Fruit fly (Drosophila melanogaster) whole organism, embryonic: ENCODE results near the gene Mtpalpha.

ENCODE experiments used
- Asciz ChIP-seq: fragments of 200-800 bp; sonication (Bioruptor generic); optimal IDR thresholded peaks from 2 replicates; lab custom pipeline; 2017; ENCODE audit warnings: missing biosample characterization, mild to moderate bottlenecking, missing genetic modification characterization, missing genetic modification reagents
- Blimp-1 ChIP-seq: fragments of 200-800 bp; sonication (Bioruptor generic); optimal IDR thresholded peaks from 3 replicates; lab custom pipeline; 2018; ENCODE audit warnings: missing biosample characterization, missing genetic modification characterization, mild to moderate bottlenecking, moderate library complexity, missing genetic modification reagents
- CG10366 ChIP-seq: fragments of 200-800 bp; sonication (Bioruptor generic); IDR thresholded peaks from 2 replicates; pipeline ENCODE4 v1.3.6; 2022; ENCODE audit warnings: missing biosample characterization, missing genetic modification characterization
- CG10431 ChIP-seq: fragments of 200-800 bp; sonication (Bioruptor generic); optimal IDR thresholded peaks from 3 replicates; lab custom pipeline; 2018; ENCODE audit warnings: missing biosample characterization, mild to moderate bottlenecking, missing genetic modification characterization
- CG13123 ChIP-seq: fragments of 200-800 bp; sonication (Bioruptor generic); optimal IDR thresholded peaks from 2 replicates; lab custom pipeline; 2016; ENCODE audit warnings: missing biosample characterization, missing genetic modification characterization
- CG13287 ChIP-seq: fragments of 200-800 bp; sonication (Bioruptor generic); IDR thresholded peaks from 2 replicates; pipeline ENCODE4 v1.3.6; 2022; ENCODE audit warnings: missing biosample characterization, missing genetic modification characterization; ENCODE audit not compliant: partially characterized antibody
- CG13775 ChIP-seq: fragments of 200-800 bp; sonication (Bioruptor generic); optimal IDR thresholded peaks from 3 replicates; lab custom pipeline; 2017; ENCODE audit warnings: missing biosample characterization, mild to moderate bottlenecking, missing genetic modification characterization
- CG14860 ChIP-seq: fragments of 200-800 bp; sonication (Bioruptor generic); IDR thresholded peaks from 3 replicates; pipeline ENCODE4 v1.3.6; 2022; ENCODE audit warnings: missing biosample characterization, missing genetic modification characterization; ENCODE audit not compliant: partially characterized antibody
- CG15696 ChIP-seq: fragments of 200-800 bp; sonication (Bioruptor generic); optimal IDR thresholded peaks from 2 replicates; lab custom pipeline; 2019; ENCODE audit warnings: missing biosample characterization, mild to moderate bottlenecking, missing genetic modification characterization, moderate library complexity
- CG17361 ChIP-seq: fragments of 200-800 bp; sonication (Bioruptor generic); IDR thresholded peaks from 3 replicates; pipeline ENCODE4 v1.3.6; 2022; ENCODE audit warnings: missing biosample characterization, missing genetic modification characterization
- CG18262 ChIP-seq: fragments of 200-800 bp; optimal IDR thresholded peaks from 3 replicates; lab custom pipeline; 2019; ENCODE audit warnings: missing biosample characterization, mild to moderate bottlenecking, missing genetic modification characterization, moderate library complexity
- CG2712 ChIP-seq: fragments of 200-800 bp; optimal IDR thresholded peaks from 3 replicates; lab custom pipeline; 2019; ENCODE audit warnings: missing biosample characterization, mild to moderate bottlenecking, missing genetic modification characterization, moderate library complexity
- CG4404 ChIP-seq: fragments of 200-800 bp; sonication (Bioruptor generic); IDR thresholded peaks from 2 replicates; pipeline ENCODE4 v1.3.6; 2022; ENCODE audit warnings: missing biosample characterization, missing genetic modification characterization
- CG4617 ChIP-seq: fragments of 200-800 bp; sonication (Bioruptor generic); optimal IDR thresholded peaks from 3 replicates; lab custom pipeline; 2016; ENCODE audit warnings: missing biosample characterization, missing genetic modification characterization, borderline replicate concordance
- CG6689 ChIP-seq: fragments of 200-800 bp; sonication (Bioruptor generic); IDR thresholded peaks from 2 replicates; pipeline ENCODE4 v1.3.6; 2022; ENCODE audit warnings: missing biosample characterization, missing genetic modification characterization
- CG8290 ChIP-seq, 3 experiments: fragments of 200-800 bp; sonication (Bioruptor generic); optimal IDR thresholded peaks; 2 replicates each; lab custom pipeline; 2016 to 2019; ENCODE audit warnings: missing biosample characterization in 3 of 3, missing genetic modification characterization in 3 of 3, mild to moderate bottlenecking in 2 of 3, moderate library complexity in 1 of 3
- Chrac-16 ChIP-seq: fragments of 200-800 bp; sonication (Bioruptor generic); optimal IDR thresholded peaks from 3 replicates; lab custom pipeline; 2016; ENCODE audit warnings: missing biosample characterization, missing genetic modification characterization
- D19A ChIP-seq: fragments of 200-800 bp; optimal IDR thresholded peaks from 3 replicates; lab custom pipeline; 2019; ENCODE audit warnings: missing biosample characterization, mild to moderate bottlenecking, missing genetic modification characterization, moderate library complexity
- Spps ChIP-seq: fragments of 200-800 bp; sonication (Bioruptor generic); optimal IDR thresholded peaks from 2 replicates; lab custom pipeline; 2018; ENCODE audit warnings: missing biosample characterization, mild to moderate bottlenecking, missing genetic modification characterization
- Ssrp ChIP-seq: fragments of 200-800 bp; sonication (Bioruptor generic); optimal IDR thresholded peaks from 2 replicates; lab custom pipeline; 2018; ENCODE audit warnings: missing biosample characterization, mild to moderate bottlenecking, missing genetic modification characterization, moderate library complexity
- bcd ChIP-seq: fragments of 200-800 bp; sonication (Bioruptor generic); optimal IDR thresholded peaks from 2 replicates; lab custom pipeline; 2017; ENCODE audit warnings: missing biosample characterization, mild to moderate bottlenecking, missing genetic modification characterization
- bsh ChIP-seq, 2 experiments: fragments of 200-800 bp; sonication (Bioruptor generic); optimal IDR thresholded peaks; 2 replicates each; lab custom pipeline; 2017 to 2018; ENCODE audit warnings: mild to moderate bottlenecking in 2 of 2, missing biosample characterization in 2 of 2, missing genetic modification characterization in 2 of 2, moderate library complexity in 1 of 2
- cg ChIP-seq: fragments of 200-800 bp; sonication (Bioruptor generic); optimal IDR thresholded peaks from 3 replicates; lab custom pipeline; 2019; ENCODE audit warnings: missing biosample characterization, mild to moderate bottlenecking, missing genetic modification characterization, moderate library complexity
- chif ChIP-seq, 2 experiments: fragments of 200-800 bp; sonication (Bioruptor generic); optimal IDR thresholded peaks; 3 replicates each; lab custom pipeline; 2016; ENCODE audit warnings: missing biosample characterization in 2 of 2, missing genetic modification characterization in 2 of 2
- ci ChIP-seq: fragments of 200-800 bp; sonication (Bioruptor generic); IDR thresholded peaks from 3 replicates; pipeline ENCODE4 v1.3.6; 2022; ENCODE audit warnings: missing biosample characterization, missing genetic modification characterization
- croc ChIP-seq: fragments of 200-800 bp; sonication (Bioruptor generic); conservative IDR thresholded peaks from 3 replicates; pipeline ENCODE4 v1.3.6; 2022; ENCODE audit warnings: missing biosample characterization, missing genetic modification characterization
- dmrt11E ChIP-seq: fragments of 200-800 bp; sonication (Bioruptor generic); optimal IDR thresholded peaks from 3 replicates; lab custom pipeline; 2018; ENCODE audit warnings: missing biosample characterization, mild to moderate bottlenecking, missing genetic modification characterization, moderate library complexity
- h ChIP-seq: fragments of >200 bp; optimal IDR thresholded peaks from 2 replicates; lab custom pipeline; 2017
- jing ChIP-seq: fragments of 200-800 bp; sonication (Bioruptor generic); optimal IDR thresholded peaks from 2 replicates; lab custom pipeline; 2018; ENCODE audit warnings: missing biosample characterization, mild to moderate bottlenecking, missing genetic modification characterization
- jumu ChIP-seq: fragments of 200-800 bp; sonication (Bioruptor generic); optimal IDR thresholded peaks from 3 replicates; lab custom pipeline; 2016; ENCODE audit warnings: missing biosample characterization, missing genetic modification characterization
- lola ChIP-seq, 3 experiments: fragments of >200 bp in 2 of 3; fragments of 200-800 bp in 1 of 3; sonication (Bioruptor generic) in 1 of 3; optimal IDR thresholded peaks; 2 replicates each; lab custom pipeline; 2017 to 2019; ENCODE audit warnings: missing biosample characterization in 3 of 3, missing genetic modification characterization in 3 of 3, mild to moderate bottlenecking in 1 of 3, moderate library complexity in 1 of 3
- nerfin-1 ChIP-seq: fragments of 200-800 bp; sonication (Bioruptor generic); optimal IDR thresholded peaks from 3 replicates; lab custom pipeline; 2019; ENCODE audit warnings: missing biosample characterization, mild to moderate bottlenecking, missing genetic modification characterization, moderate library complexity
- nmo ChIP-seq: fragments of 200-800 bp; sonication (Bioruptor generic); optimal IDR thresholded peaks from 2 replicates; lab custom pipeline; 2018; ENCODE audit warnings: missing biosample characterization, mild to moderate bottlenecking, missing genetic modification characterization, moderate library complexity
- otp ChIP-seq: fragments of 200-800 bp; sonication (Bioruptor generic); IDR thresholded peaks from 3 replicates; pipeline ENCODE4, ENCODE4 v1.3.6; 2022; ENCODE audit warnings: missing biosample characterization, missing genetic modification characterization
- p53 ChIP-seq: fragments of 200-800 bp; sonication (Bioruptor generic); optimal IDR thresholded peaks from 2 replicates; lab custom pipeline; 2016; ENCODE audit warnings: missing biosample characterization, missing genetic modification characterization
- shn ChIP-seq: fragments of 200-800 bp; sonication (Bioruptor generic); optimal IDR thresholded peaks from 3 replicates; lab custom pipeline; 2016; ENCODE audit warnings: missing biosample characterization, missing genetic modification characterization
- trh ChIP-seq: fragments of 200-800 bp; sonication (Bioruptor generic); optimal IDR thresholded peaks from 2 replicates; lab custom pipeline; 2016; ENCODE audit warnings: missing biosample characterization, missing genetic modification characterization
- twi ChIP-seq: fragments of 200-800 bp; optimal IDR thresholded peaks from 2 replicates; lab custom pipeline; 2019; ENCODE audit warnings: missing biosample characterization, mild to moderate bottlenecking, missing genetic modification characterization, moderate library complexity
- unpg ChIP-seq: fragments of 200-800 bp; sonication (Bioruptor generic); optimal IDR thresholded peaks from 3 replicates; lab custom pipeline; 2018; ENCODE audit warnings: missing biosample characterization, mild to moderate bottlenecking, missing genetic modification characterization, moderate library complexity

Mtpalpha gene

dm6 chr2L:9585942-9586341 lies 9.4 kb upstream of the Mtpalpha start (continued):
- TF ChIP-seq Chrac-16 (GFP tag; lab: Kevin White, UChicago) (no peak), CG13775 (GFP tag; lab: Kevin White, UChicago) (peak; percentile 1), bsh (GFP tag; optimal IDR thresholded peaks at IDR 0.05; lab: Kevin White, UChicago) (peak in 1 of 2 experiments; percentile 53), CG13287 (GFP tag; lab: Robert Waterston, UW) (no peak), nerfin-1 (tag; lab: Kevin White, UChicago) (peak; percentile 5), CG4617 (no peak), nmo (GFP tag; lab: Kevin White, UChicago) (peak; percentile 57), twi (tag; lab: Kevin White, UChicago) (peak; percentile 10), CG4404 (peak; percentile 32; the same call in 1 of the 2 replicates), cg (GFP tag; lab: Kevin White, UChicago) (no peak), CG6689 (peak; percentile 52), Ssrp (peak; percentile 22), CG17361 (GFP tag; lab: Robert Waterston, UW) (0 out of 3 replicates have a peak, but pooled peaks have one; percentile 48), bcd (GFP tag; lab: Kevin White, UChicago) (no peak), croc (no peak), lola (GFP tag; optimal IDR thresholded peaks at IDR 0.05; lab: Kevin White, UChicago) (peak in 1 of 3 experiments; percentile 75), Spps (tag; lab: Kevin White, UChicago) (peak; percentile 49), CG13123 (GFP tag; lab: Kevin White, UChicago) (no peak), CG10366 (GFP tag; lab: Robert Waterston, UW) (no peak), unpg (GFP tag; lab: Kevin White, UChicago) (peak; percentile 12), trh (no peak), CG8290 (GFP tag; optimal IDR thresholded peaks at IDR 0.05; lab: Kevin White, UChicago) (peak; percentile 1), CG8290 (tag; optimal IDR thresholded peaks at IDR 0.05; lab: Kevin White, UChicago) (no peak), otp (GFP tag; lab: Robert Waterston, UW) (no peak), h (lab: Kevin White, UChicago) (no peak), CG10431 (no peak), dmrt11E (tag; lab: Kevin White, UChicago) (peak; percentile 67), jing (GFP tag; lab: Kevin White, UChicago) (no peak), chif (GFP tag; optimal IDR thresholded peaks at IDR 0.05; lab: Kevin White, UChicago) (peak in 1 of 2 experiments; percentile 13), CG18262 (tag; lab: Kevin White, UChicago) (peak; percentile 79), D19A (peak; percentile 32), jumu (no peak), ci (GFP tag; lab: Robert Waterston, UW) (0 out of 3 replicates have a peak, but pooled peaks have one; percentile 22), p53 (GFP tag; lab: Kevin White, UChicago) (no peak), CG14860 (GFP tag; lab: Robert Waterston, UW) (no peak), shn (GFP tag; lab: Kevin White, UChicago) (no peak), CG15696 (tag; lab: Kevin White, UChicago) (peak; percentile 64), Asciz (GFP tag; lab: Kevin White, UChicago) (peak; percentile 31), Blimp-1 (GFP tag; lab: Kevin White, UChicago) (peak; percentile 61), CG2712 (tag; lab: Kevin White, UChicago) (peak; percentile 83)
